Worm (Caenorhabditis elegans): ENCODE measurements around the gene kbp-2.
A peak's percentile ranks its signal among the peaks of the same experiment; 100 is the strongest.

- TF ChIP-seq fkh-10 (GFP tag; optimal IDR thresholded peaks at IDR 0.05) (no peak), skn-1 (tag; optimal IDR thresholded peaks at IDR 0.05) (peak; percentile 27), elt-1 (tag; optimal IDR thresholded peaks at IDR 0.05) (no peak), egl-5 (tag; optimal IDR thresholded peaks at IDR 0.05) (no peak), R02D3.7 (tag; optimal IDR thresholded peaks at IDR 0.05) (no peak), ZK546.5 (tag; optimal IDR thresholded peaks at IDR 0.05) (no peak), elt-3 (tag; optimal IDR thresholded peaks at IDR 0.05) (no peak), elt-2 (tag; optimal IDR thresholded peaks at IDR 0.05) (peak; percentile 3), nfya-1 (tag; optimal IDR thresholded peaks at IDR 0.05; ENCODE audit: insufficient read depth) (peak; percentile 47)
These were observed 25.4 kb downstream of the kbp-2 start, which contains the start of the genes tost-1 and arx-6 for ce11 chrIII:4878281-4878680.

Data from whole organism, L3 larva.